Fruit fly (Drosophila melanogaster) whole organism, embryonic: ENCODE results near the gene CG12010.
A peak's percentile ranks its signal among the peaks of the same experiment; 100 is the strongest.

Experiments used
- Abd-B ChIP-seq: fragments of 200-800 bp; sonication (Bioruptor generic); optimal IDR thresholded peaks from 2 replicates; lab custom pipeline; 2018; ENCODE audit warnings: missing biosample characterization, mild to moderate bottlenecking, missing genetic modification characterization, moderate library complexity
- Ada2b ChIP-seq: fragments of 200-800 bp; sonication (Bioruptor generic); IDR thresholded peaks from 2 replicates; pipeline ENCODE4 v1.3.6; 2022; ENCODE audit warnings: missing biosample characterization, missing genetic modification characterization
- Asciz ChIP-seq: fragments of 200-800 bp; sonication (Bioruptor generic); optimal IDR thresholded peaks from 2 replicates; lab custom pipeline; 2017; ENCODE audit warnings: missing biosample characterization, mild to moderate bottlenecking, missing genetic modification characterization, missing genetic modification reagents
- Atf3 ChIP-seq: fragments of 200-800 bp; sonication (Bioruptor generic); optimal IDR thresholded peaks from 3 replicates; lab custom pipeline; 2016; ENCODE audit warnings: missing biosample characterization, missing genetic modification characterization
- C15 ChIP-seq: fragments of 200-800 bp; sonication (Bioruptor generic); IDR thresholded peaks from 3 replicates; pipeline ENCODE4 v1.3.6; 2022; ENCODE audit warnings: missing biosample characterization, missing genetic modification characterization
- CG1024 ChIP-seq: fragments of 200-800 bp; sonication (Bioruptor generic); IDR thresholded peaks from 2 replicates; pipeline ENCODE4 v1.3.6; 2022; ENCODE audit warnings: missing biosample characterization, missing genetic modification characterization
- CG10654 ChIP-seq: fragments of 200-800 bp; sonication (Bioruptor generic); optimal IDR thresholded peaks from 2 replicates; lab custom pipeline; 2016; ENCODE audit warnings: missing biosample characterization, missing genetic modification characterization
- CG12155 ChIP-seq: fragments of 200-800 bp; sonication (Bioruptor generic); optimal IDR thresholded peaks from 3 replicates; lab custom pipeline; 2016; ENCODE audit warnings: missing biosample characterization, missing genetic modification characterization
- CG1602 ChIP-seq: fragments of 200-800 bp; sonication (Bioruptor generic); optimal IDR thresholded peaks from 3 replicates; lab custom pipeline; 2016; ENCODE audit warnings: missing biosample characterization, missing genetic modification characterization
- CG17359 ChIP-seq: fragments of 200-800 bp; sonication (Bioruptor generic); optimal IDR thresholded peaks from 3 replicates; lab custom pipeline; 2018; ENCODE audit warnings: missing biosample characterization, mild to moderate bottlenecking, missing genetic modification characterization, moderate library complexity
- CG17612 ChIP-seq: fragments of 200-800 bp; sonication (Bioruptor generic); IDR thresholded peaks from 2 replicates; pipeline ENCODE4 v1.3.6; 2022; ENCODE audit warnings: missing biosample characterization, missing genetic modification characterization
- CG18262 ChIP-seq: fragments of 200-800 bp; optimal IDR thresholded peaks from 3 replicates; lab custom pipeline; 2019; ENCODE audit warnings: missing biosample characterization, mild to moderate bottlenecking, missing genetic modification characterization, moderate library complexity
- CG2129 ChIP-seq: fragments of 200-800 bp; sonication (Bioruptor generic); IDR thresholded peaks from 2 replicates; pipeline ENCODE4 v1.3.6; 2022; ENCODE audit warnings: missing biosample characterization, missing genetic modification characterization; ENCODE audit not compliant: partially characterized antibody
- CG2678 ChIP-seq: fragments of 200-800 bp; sonication (Bioruptor generic); optimal IDR thresholded peaks from 3 replicates; lab custom pipeline; 2019; ENCODE audit warnings: missing biosample characterization, mild to moderate bottlenecking, missing genetic modification characterization, moderate library complexity
- CG32772 ChIP-seq: fragments of 200-800 bp; sonication (Bioruptor generic); IDR thresholded peaks from 2 replicates; pipeline ENCODE4 v1.3.6; 2022; ENCODE audit warnings: missing biosample characterization, missing genetic modification characterization
- CG3281 ChIP-seq: fragments of 200-800 bp; sonication (Bioruptor generic); optimal IDR thresholded peaks from 3 replicates; lab custom pipeline; 2017; ENCODE audit warnings: missing biosample characterization, mild to moderate bottlenecking, missing genetic modification characterization
- CG34422 ChIP-seq: fragments of 200-800 bp; sonication (Bioruptor generic); IDR thresholded peaks from 3 replicates; pipeline ENCODE4 v1.3.6; 2022; ENCODE audit warnings: missing biosample characterization, missing genetic modification characterization
- CG3847 ChIP-seq: fragments of 200-800 bp; sonication (Bioruptor generic); IDR thresholded peaks from 2 replicates; pipeline ENCODE4 v1.3.6; 2022; ENCODE audit warnings: missing biosample characterization, missing genetic modification characterization
- CG4730 ChIP-seq: fragments of 200-800 bp; sonication (Bioruptor generic); IDR thresholded peaks from 2 replicates; pipeline ENCODE4 v1.3.6; 2022; ENCODE audit warnings: missing biosample characterization, missing genetic modification characterization
- CG5245 ChIP-seq: fragments of 200-800 bp; sonication (Bioruptor generic); optimal IDR thresholded peaks from 3 replicates; lab custom pipeline; 2016; ENCODE audit warnings: missing biosample characterization, missing genetic modification characterization
- CG7271 ChIP-seq: fragments of 200-800 bp; sonication (Bioruptor generic); optimal IDR thresholded peaks from 2 replicates; lab custom pipeline; 2018; ENCODE audit warnings: missing biosample characterization, mild to moderate bottlenecking, missing genetic modification characterization, moderate library complexity
- CG8924 ChIP-seq: fragments of 200-800 bp; optimal IDR thresholded peaks from 3 replicates; lab custom pipeline; 2019; ENCODE audit warnings: missing biosample characterization, mild to moderate bottlenecking, missing genetic modification characterization, moderate library complexity
- D ChIP-seq, 2 experiments: fragments of 200-800 bp in 1 of 2; fragments of >200 bp in 1 of 2; sonication (Bioruptor generic) in 1 of 2; optimal IDR thresholded peaks; 2 replicates in 1 of 2; 3 replicates in 1 of 2; lab custom pipeline; 2017; ENCODE audit warnings: mild to moderate bottlenecking in 1 of 2, missing biosample characterization in 1 of 2, missing genetic modification characterization in 1 of 2, missing genetic modification reagents in 1 of 2
- H15 ChIP-seq: fragments of 200-800 bp; sonication (Bioruptor generic); IDR thresholded peaks from 3 replicates; pipeline ENCODE4 v1.3.6; 2022; ENCODE audit warnings: missing biosample characterization, missing genetic modification characterization
- HmgD ChIP-seq: fragments of 200-800 bp; sonication (Bioruptor generic); optimal IDR thresholded peaks from 3 replicates; lab custom pipeline; 2016; ENCODE audit warnings: missing biosample characterization, missing genetic modification characterization
- Lim3 ChIP-seq: fragments of 200-800 bp; sonication (Bioruptor generic); IDR thresholded peaks from 2 replicates; pipeline ENCODE4 v1.3.6; 2022; ENCODE audit warnings: missing biosample characterization, missing genetic modification characterization
- NC2β ChIP-seq: fragments of 200-800 bp; sonication (Bioruptor generic); optimal IDR thresholded peaks from 2 replicates; lab custom pipeline; 2016; ENCODE audit warnings: missing biosample characterization, missing genetic modification characterization
- NfI ChIP-seq: fragments of 200-800 bp; sonication (Bioruptor generic); optimal IDR thresholded peaks from 3 replicates; lab custom pipeline; 2018; ENCODE audit warnings: missing biosample characterization, mild to moderate bottlenecking, missing genetic modification characterization, moderate library complexity
- Side ChIP-seq: fragments of 200-800 bp; sonication (Bioruptor generic); optimal IDR thresholded peaks from 2 replicates; lab custom pipeline; 2016; ENCODE audit warnings: missing biosample characterization, missing genetic modification characterization
- Spps ChIP-seq: fragments of 200-800 bp; sonication (Bioruptor generic); optimal IDR thresholded peaks from 2 replicates; lab custom pipeline; 2018; ENCODE audit warnings: missing biosample characterization, mild to moderate bottlenecking, missing genetic modification characterization
- ac ChIP-seq: fragments of 200-800 bp; sonication (Bioruptor generic); optimal IDR thresholded peaks from 3 replicates; lab custom pipeline; 2017; ENCODE audit warnings: missing biosample characterization, mild to moderate bottlenecking, missing genetic modification characterization
- bcd ChIP-seq: fragments of 200-800 bp; sonication (Bioruptor generic); optimal IDR thresholded peaks from 2 replicates; lab custom pipeline; 2017; ENCODE audit warnings: missing biosample characterization, mild to moderate bottlenecking, missing genetic modification characterization
- bsh ChIP-seq, 2 experiments: fragments of 200-800 bp; sonication (Bioruptor generic); optimal IDR thresholded peaks; 2 replicates each; lab custom pipeline; 2017 to 2018; ENCODE audit warnings: mild to moderate bottlenecking in 2 of 2, missing biosample characterization in 2 of 2, missing genetic modification characterization in 2 of 2, moderate library complexity in 1 of 2
- disco-r ChIP-seq: fragments of 200-800 bp; sonication (Bioruptor generic); optimal IDR thresholded peaks from 2 replicates; lab custom pipeline; 2016; ENCODE audit warnings: missing biosample characterization, missing genetic modification characterization
- dm ChIP-seq: fragments of 200-800 bp; sonication (Bioruptor generic); optimal IDR thresholded peaks from 3 replicates; lab custom pipeline; 2016; ENCODE audit warnings: missing biosample characterization, missing genetic modification characterization
- dmrt99B ChIP-seq: fragments of 200-800 bp; sonication (Bioruptor generic); optimal IDR thresholded peaks from 2 replicates; lab custom pipeline; 2018; ENCODE audit warnings: missing biosample characterization, mild to moderate bottlenecking, missing genetic modification characterization, moderate library complexity
- dpn ChIP-seq, 2 experiments: fragments of 200-800 bp; sonication (Bioruptor generic); optimal IDR thresholded peaks; 3 replicates each; lab custom pipeline; 2016; ENCODE audit warnings: missing biosample characterization in 2 of 2, missing genetic modification characterization in 2 of 2
- grn ChIP-seq: fragments of 200-800 bp; sonication (Bioruptor generic); optimal IDR thresholded peaks from 3 replicates; lab custom pipeline; 2017; ENCODE audit warnings: missing biosample characterization, missing genetic modification characterization
- gro ChIP-seq: fragments of 200-800 bp; sonication (Bioruptor generic); optimal IDR thresholded peaks from 2 replicates; lab custom pipeline; 2016; ENCODE audit warnings: missing biosample characterization, missing genetic modification characterization
- ind ChIP-seq: fragments of 200-800 bp; sonication (Bioruptor generic); optimal IDR thresholded peaks from 3 replicates; lab custom pipeline; 2016; ENCODE audit warnings: missing biosample characterization, missing genetic modification characterization
- lilli ChIP-seq: fragments of 200-800 bp; sonication (Bioruptor generic); optimal IDR thresholded peaks from 3 replicates; lab custom pipeline; 2016; ENCODE audit warnings: missing biosample characterization, missing genetic modification characterization
- p53 ChIP-seq: fragments of 200-800 bp; sonication (Bioruptor generic); optimal IDR thresholded peaks from 2 replicates; lab custom pipeline; 2016; ENCODE audit warnings: missing biosample characterization, missing genetic modification characterization
- sens ChIP-seq: fragments of 200-800 bp; sonication (Bioruptor generic); peaks from one replicate; lab custom pipeline; 2016; ENCODE audit warnings: missing biosample characterization, missing genetic modification characterization
- seq ChIP-seq: fragments of 200-800 bp; sonication (Bioruptor generic); IDR thresholded peaks from 2 replicates; pipeline ENCODE4 v1.3.6; 2022; ENCODE audit warnings: missing biosample characterization, missing genetic modification characterization
- sisA ChIP-seq: fragments of 200-800 bp; sonication (Bioruptor generic); IDR thresholded peaks from 2 replicates; pipeline ENCODE4 v1.3.6; 2022; ENCODE audit warnings: missing biosample characterization, missing genetic modification characterization
- so ChIP-seq: fragments of 200-800 bp; sonication (Bioruptor generic); IDR thresholded peaks from 3 replicates; pipeline ENCODE4 v1.3.6; 2022; ENCODE audit warnings: missing biosample characterization, missing genetic modification characterization
- tio ChIP-seq: fragments of 200-800 bp; sonication (Bioruptor generic); optimal IDR thresholded peaks from 2 replicates; lab custom pipeline; 2017; ENCODE audit warnings: missing biosample characterization, missing genetic modification characterization, inconsistent platforms
- tup ChIP-seq: fragments of 200-800 bp; sonication (Bioruptor generic); optimal IDR thresholded peaks from 2 replicates; lab custom pipeline; 2016; ENCODE audit warnings: missing biosample characterization, mild to moderate bottlenecking, missing genetic modification characterization, moderate library complexity
- zen ChIP-seq: fragments of 200-800 bp; sonication (Bioruptor generic); optimal IDR thresholded peaks from 3 replicates; lab custom pipeline; 2018; ENCODE audit warnings: missing biosample characterization, mild to moderate bottlenecking, missing genetic modification characterization, moderate library complexity

The CG12010 gene

dm6 chr3L:3384596-3385436 lies 10.7 kb downstream of the CG12010 start (continued):
- TF ChIP-seq seq (no peak), CG18262 (tag; lab: Kevin White, UChicago) (peak; percentile 82), Asciz (GFP tag; lab: Kevin White, UChicago) (peak; percentile 29), CG2129 (GFP tag; lab: Robert Waterston, UW) (no peak), dpn (GFP tag; optimal IDR thresholded peaks at IDR 0.05; lab: Kevin White, UChicago) (peak in 1 of 2 experiments; percentile 15), dm (no peak), sens (GFP tag; lab: Kevin White, UChicago) (peak; percentile 88), D (optimal IDR thresholded peaks at IDR 0.05; lab: Kevin White, UChicago) (no peak), D (GFP tag; optimal IDR thresholded peaks at IDR 0.05; lab: Kevin White, UChicago) (peak; percentile 51), so (GFP tag; lab: Robert Waterston, UW) (no peak), p53 (no peak), Lim3 (GFP tag; lab: Robert Waterston, UW) (no peak), ac (no peak), zen (no peak), CG3847 (GFP tag; lab: Robert Waterston, UW) (no peak), CG8924 (tag; lab: Kevin White, UChicago) (peak; percentile 45), Atf3 (GFP tag; lab: Kevin White, UChicago) (no peak), CG1602 (GFP tag; lab: Kevin White, UChicago) (peak; percentile 50), bcd (peak; percentile 31), lilli (GFP tag; lab: Kevin White, UChicago) (peak; percentile 39), CG34422 (no peak), NfI (GFP tag; lab: Kevin White, UChicago) (no peak), CG10654 (no peak), CG4730 (GFP tag; lab: Robert Waterston, UW) (no peak), dmrt99B (tag; lab: Kevin White, UChicago) (peak; percentile 57), Abd-B (GFP tag; lab: Kevin White, UChicago) (peak; percentile 40), tio (peak; percentile 58), CG2678 (peak; percentile 69), Spps (tag; lab: Kevin White, UChicago) (peak; percentile 18), ind (GFP tag; lab: Kevin White, UChicago) (peak; percentile 35), bsh (GFP tag; optimal IDR thresholded peaks at IDR 0.05; lab: Kevin White, UChicago) (peak; percentile 2 to 49), tup (GFP tag; lab: Kevin White, UChicago) (no peak), disco-r (no peak), NC2β (no peak), CG17612 (GFP tag; lab: Robert Waterston, UW) (no peak), CG17359 (tag; lab: Kevin White, UChicago) (peak; percentile 46), H15 (GFP tag; lab: Robert Waterston, UW) (no peak), Side (GFP tag; lab: Kevin White, UChicago) (no peak), CG1024 (GFP tag; lab: Robert Waterston, UW) (no peak), C15 (GFP tag; lab: Robert Waterston, UW) (no peak), CG5245 (GFP tag; lab: Kevin White, UChicago) (peak; percentile 28), sisA (0 out of 2 replicates have a peak, but pooled peaks have one; percentile 33), CG7271 (tag; lab: Kevin White, UChicago) (no peak), gro (no peak), CG12155 (GFP tag; lab: Kevin White, UChicago) (peak; percentile 14), grn (GFP tag; lab: Kevin White, UChicago) (no peak), Ada2b (GFP tag; lab: Robert Waterston, UW) (no peak), CG3281 (GFP tag; lab: Kevin White, UChicago) (no peak), HmgD (GFP tag; lab: Kevin White, UChicago) (no peak), CG32772 (0 out of 2 replicates have a peak, but pooled peaks have one; percentile 39)
